Fruit fly (Drosophila melanogaster) whole organism, embryonic: ENCODE results near the gene Pcd.

ENCODE experiments used
- Ada2b ChIP-seq: fragments of 200-800 bp; sonication (Bioruptor generic); IDR thresholded peaks from 2 replicates; pipeline ENCODE4 v1.3.6; 2022; ENCODE audit warnings: missing biosample characterization, missing genetic modification characterization
- Atf-2 ChIP-seq: fragments of 200-800 bp; sonication (Bioruptor generic); optimal IDR thresholded peaks from 2 replicates; lab custom pipeline; 2016; ENCODE audit warnings: missing biosample characterization, missing genetic modification characterization
- Bgb ChIP-seq: fragments of 200-800 bp; sonication (Bioruptor generic); IDR thresholded peaks from 2 replicates; pipeline ENCODE4 v1.3.6; 2022; ENCODE audit warnings: missing biosample characterization, missing genetic modification characterization; ENCODE audit not compliant: partially characterized antibody
- C15 ChIP-seq: fragments of 200-800 bp; sonication (Bioruptor generic); IDR thresholded peaks from 3 replicates; pipeline ENCODE4 v1.3.6; 2022; ENCODE audit warnings: missing biosample characterization, missing genetic modification characterization
- CG1024 ChIP-seq: fragments of 200-800 bp; sonication (Bioruptor generic); IDR thresholded peaks from 2 replicates; pipeline ENCODE4 v1.3.6; 2022; ENCODE audit warnings: missing biosample characterization, missing genetic modification characterization
- CG16815 ChIP-seq: fragments of 200-800 bp; sonication (Bioruptor generic); optimal IDR thresholded peaks from 3 replicates; lab custom pipeline; 2017; ENCODE audit warnings: missing biosample characterization, mild to moderate bottlenecking, missing genetic modification characterization
- CG18476 ChIP-seq: fragments of 200-800 bp; sonication (Bioruptor generic); optimal IDR thresholded peaks from 2 replicates; lab custom pipeline; 2016; ENCODE audit warnings: missing biosample characterization, mild to moderate bottlenecking, missing genetic modification characterization
- CG5953 ChIP-seq: fragments of 200-800 bp; sonication (Bioruptor generic); IDR thresholded peaks from 2 replicates; pipeline ENCODE4 v1.3.6; 2022; ENCODE audit warnings: missing biosample characterization, missing genetic modification characterization
- CG6254 ChIP-seq: fragments of 200-800 bp; sonication (Bioruptor generic); optimal IDR thresholded peaks from 3 replicates; lab custom pipeline; 2017; ENCODE audit warnings: mild to moderate bottlenecking, missing biosample characterization, missing genetic modification reagents, missing genetic modification characterization
- CG6689 ChIP-seq: fragments of 200-800 bp; sonication (Bioruptor generic); IDR thresholded peaks from 2 replicates; pipeline ENCODE4 v1.3.6; 2022; ENCODE audit warnings: missing biosample characterization, missing genetic modification characterization
- CG6813 ChIP-seq: fragments of 200-800 bp; sonication (Bioruptor generic); optimal IDR thresholded peaks from 2 replicates; lab custom pipeline; 2017; ENCODE audit warnings: missing biosample characterization, missing genetic modification characterization, mild to moderate bottlenecking, moderate library complexity, missing genetic modification reagents
- CG7987 ChIP-seq: fragments of 200-800 bp; sonication (Bioruptor generic); optimal IDR thresholded peaks from 2 replicates; lab custom pipeline; 2018; ENCODE audit warnings: missing biosample characterization, mild to moderate bottlenecking, missing genetic modification characterization, moderate library complexity
- CG8089 ChIP-seq: fragments of 200-800 bp; sonication (Bioruptor generic); optimal IDR thresholded peaks from 3 replicates; lab custom pipeline; 2016; ENCODE audit warnings: missing biosample characterization, missing genetic modification characterization
- CG8290 ChIP-seq, 3 experiments: fragments of 200-800 bp; sonication (Bioruptor generic); optimal IDR thresholded peaks; 2 replicates each; lab custom pipeline; 2016 to 2019; ENCODE audit warnings: missing biosample characterization in 3 of 3, missing genetic modification characterization in 3 of 3, mild to moderate bottlenecking in 2 of 3, moderate library complexity in 1 of 3
- CG8924 ChIP-seq: fragments of 200-800 bp; optimal IDR thresholded peaks from 3 replicates; lab custom pipeline; 2019; ENCODE audit warnings: missing biosample characterization, mild to moderate bottlenecking, missing genetic modification characterization, moderate library complexity
- CG9817 ChIP-seq: fragments of 200-800 bp; sonication (Bioruptor generic); optimal IDR thresholded peaks from 2 replicates; lab custom pipeline; 2018; ENCODE audit warnings: missing biosample characterization, mild to moderate bottlenecking, missing genetic modification characterization, moderate library complexity
- Chrac-16 ChIP-seq: fragments of 200-800 bp; sonication (Bioruptor generic); optimal IDR thresholded peaks from 3 replicates; lab custom pipeline; 2016; ENCODE audit warnings: missing biosample characterization, missing genetic modification characterization
- Dbx ChIP-seq: fragments of 200-800 bp; sonication (Bioruptor generic); IDR thresholded peaks from 3 replicates; pipeline ENCODE4 v1.3.6; 2022; ENCODE audit warnings: missing biosample characterization, missing genetic modification characterization
- Deaf1 ChIP-seq: fragments of 200-800 bp; optimal IDR thresholded peaks from 3 replicates; lab custom pipeline; 2019; ENCODE audit warnings: missing biosample characterization, mild to moderate bottlenecking, missing genetic modification characterization, moderate library complexity
- Doc3 ChIP-seq: fragments of 200-800 bp; sonication (Bioruptor generic); IDR thresholded peaks from 3 replicates; pipeline ENCODE4 v1.3.6; 2022; ENCODE audit warnings: missing biosample characterization, missing genetic modification characterization; ENCODE audit not compliant: partially characterized antibody
- E2f1 ChIP-seq: fragments of 200-800 bp; sonication (Bioruptor generic); IDR thresholded peaks from 2 replicates; pipeline ENCODE4 v1.3.6; 2022; ENCODE audit warnings: missing biosample characterization, missing genetic modification characterization
- E2f2 ChIP-seq: fragments of 200-800 bp; sonication (Bioruptor generic); IDR thresholded peaks from 2 replicates; pipeline ENCODE4 v1.3.6; 2022; ENCODE audit warnings: missing biosample characterization, missing genetic modification characterization
- HHEX ChIP-seq: fragments of 200-800 bp; sonication (Bioruptor generic); optimal IDR thresholded peaks from 3 replicates; lab custom pipeline; 2017; ENCODE audit warnings: missing biosample characterization, mild to moderate bottlenecking, missing genetic modification characterization, missing genetic modification reagents
- Mrtf ChIP-seq: fragments of 200-800 bp; sonication (Bioruptor generic); IDR thresholded peaks from 3 replicates; pipeline ENCODE4 v1.3.6; 2022; ENCODE audit warnings: missing biosample characterization, missing genetic modification characterization
- Neu2 ChIP-seq: fragments of 200-800 bp; sonication (Bioruptor generic); optimal IDR thresholded peaks from 3 replicates; lab custom pipeline; 2016; ENCODE audit warnings: missing biosample characterization, missing genetic modification characterization, borderline replicate concordance
- Rx ChIP-seq: fragments of 200-800 bp; sonication (Bioruptor generic); IDR thresholded peaks from 2 replicates; pipeline ENCODE4 v1.3.6; 2022; ENCODE audit warnings: missing biosample characterization, missing genetic modification characterization
- Sin3A ChIP-seq: fragments of >200 bp; optimal IDR thresholded peaks from 2 replicates; lab custom pipeline; 2018
- bab2 ChIP-seq: fragments of 200-800 bp; sonication (Bioruptor generic); optimal IDR thresholded peaks from 2 replicates; lab custom pipeline; 2016; ENCODE audit warnings: missing biosample characterization, missing genetic modification characterization
- bcd ChIP-seq: fragments of 200-800 bp; sonication (Bioruptor generic); optimal IDR thresholded peaks from 2 replicates; lab custom pipeline; 2017; ENCODE audit warnings: missing biosample characterization, mild to moderate bottlenecking, missing genetic modification characterization
- bsh ChIP-seq, 2 experiments: fragments of 200-800 bp; sonication (Bioruptor generic); optimal IDR thresholded peaks; 2 replicates each; lab custom pipeline; 2017 to 2018; ENCODE audit warnings: mild to moderate bottlenecking in 2 of 2, missing biosample characterization in 2 of 2, missing genetic modification characterization in 2 of 2, moderate library complexity in 1 of 2
- cas ChIP-seq: fragments of 200-800 bp; sonication (Bioruptor generic); IDR thresholded peaks from 2 replicates; pipeline ENCODE4 v1.3.6; 2022; ENCODE audit warnings: missing biosample characterization, missing genetic modification characterization
- caup ChIP-seq: fragments of 200-800 bp; sonication (Bioruptor generic); optimal IDR thresholded peaks from 3 replicates; lab custom pipeline; 2017; ENCODE audit warnings: missing biosample characterization, mild to moderate bottlenecking, missing genetic modification characterization, moderate library complexity; ENCODE audit not compliant: severe bottlenecking
- ci ChIP-seq: fragments of 200-800 bp; sonication (Bioruptor generic); IDR thresholded peaks from 3 replicates; pipeline ENCODE4 v1.3.6; 2022; ENCODE audit warnings: missing biosample characterization, missing genetic modification characterization
- dmrt99B ChIP-seq: fragments of 200-800 bp; sonication (Bioruptor generic); optimal IDR thresholded peaks from 2 replicates; lab custom pipeline; 2018; ENCODE audit warnings: missing biosample characterization, mild to moderate bottlenecking, missing genetic modification characterization, moderate library complexity
- esg ChIP-seq: fragments of 200-800 bp; sonication (Bioruptor generic); conservative IDR thresholded peaks from 2 replicates; pipeline ENCODE4 v1.3.6; 2022; ENCODE audit warnings: missing biosample characterization, missing genetic modification characterization
- fd96Cb ChIP-seq: fragments of 200-800 bp; sonication (Bioruptor generic); optimal IDR thresholded peaks from 2 replicates; lab custom pipeline; 2018; ENCODE audit warnings: missing biosample characterization, mild to moderate bottlenecking, missing genetic modification characterization, moderate library complexity
- ken ChIP-seq: fragments of 200-800 bp; sonication (Bioruptor generic); IDR thresholded peaks from 3 replicates; pipeline ENCODE4 v1.3.6; 2022; ENCODE audit warnings: missing biosample characterization, missing genetic modification characterization
- lab ChIP-seq: fragments of 200-800 bp; sonication (Bioruptor generic); optimal IDR thresholded peaks from 3 replicates; lab custom pipeline; 2017; ENCODE audit warnings: missing biosample characterization, missing genetic modification characterization, mild to moderate bottlenecking, moderate library complexity, missing genetic modification reagents
- lola ChIP-seq, 3 experiments: fragments of >200 bp in 2 of 3; fragments of 200-800 bp in 1 of 3; sonication (Bioruptor generic) in 1 of 3; optimal IDR thresholded peaks; 2 replicates each; lab custom pipeline; 2017 to 2019; ENCODE audit warnings: missing biosample characterization in 3 of 3, missing genetic modification characterization in 3 of 3, mild to moderate bottlenecking in 1 of 3, moderate library complexity in 1 of 3
- mirr ChIP-seq: fragments of 200-800 bp; sonication (Bioruptor generic); optimal IDR thresholded peaks from 3 replicates; lab custom pipeline; 2018; ENCODE audit warnings: missing biosample characterization, mild to moderate bottlenecking, missing genetic modification characterization
- nau ChIP-seq: fragments of 200-800 bp; sonication (Bioruptor generic); optimal IDR thresholded peaks from 3 replicates; lab custom pipeline; 2017; ENCODE audit warnings: missing biosample characterization, mild to moderate bottlenecking, missing genetic modification characterization, missing genetic modification reagents
- nom ChIP-seq: fragments of 200-800 bp; sonication (Bioruptor generic); optimal IDR thresholded peaks from 2 replicates; lab custom pipeline; 2017; ENCODE audit warnings: missing biosample characterization, missing genetic modification characterization, mild to moderate bottlenecking, moderate library complexity, missing genetic modification reagents
- org-1 ChIP-seq: fragments of 200-800 bp; sonication (Bioruptor generic); optimal IDR thresholded peaks from 2 replicates; lab custom pipeline; 2017; ENCODE audit warnings: missing biosample characterization, missing genetic modification characterization
- p53 ChIP-seq: fragments of 200-800 bp; sonication (Bioruptor generic); optimal IDR thresholded peaks from 2 replicates; lab custom pipeline; 2016; ENCODE audit warnings: missing biosample characterization, missing genetic modification characterization
- repo ChIP-seq: fragments of 200-800 bp; sonication (Bioruptor generic); optimal IDR thresholded peaks from 2 replicates; lab custom pipeline; 2016; ENCODE audit warnings: missing biosample characterization, missing genetic modification characterization
- schlank ChIP-seq: fragments of 200-800 bp; sonication (Bioruptor generic); optimal IDR thresholded peaks from 2 replicates; lab custom pipeline; 2018; ENCODE audit warnings: missing biosample characterization, mild to moderate bottlenecking, missing genetic modification characterization
- sens ChIP-seq: fragments of 200-800 bp; sonication (Bioruptor generic); peaks from one replicate; lab custom pipeline; 2016; ENCODE audit warnings: missing biosample characterization, missing genetic modification characterization
- seq ChIP-seq: fragments of 200-800 bp; sonication (Bioruptor generic); IDR thresholded peaks from 2 replicates; pipeline ENCODE4 v1.3.6; 2022; ENCODE audit warnings: missing biosample characterization, missing genetic modification characterization
- wek ChIP-seq: fragments of 200-800 bp; sonication (Bioruptor generic); optimal IDR thresholded peaks from 3 replicates; lab custom pipeline; 2018; ENCODE audit warnings: missing biosample characterization, mild to moderate bottlenecking, missing genetic modification characterization, moderate library complexity

The Pcd gene

DNA sequence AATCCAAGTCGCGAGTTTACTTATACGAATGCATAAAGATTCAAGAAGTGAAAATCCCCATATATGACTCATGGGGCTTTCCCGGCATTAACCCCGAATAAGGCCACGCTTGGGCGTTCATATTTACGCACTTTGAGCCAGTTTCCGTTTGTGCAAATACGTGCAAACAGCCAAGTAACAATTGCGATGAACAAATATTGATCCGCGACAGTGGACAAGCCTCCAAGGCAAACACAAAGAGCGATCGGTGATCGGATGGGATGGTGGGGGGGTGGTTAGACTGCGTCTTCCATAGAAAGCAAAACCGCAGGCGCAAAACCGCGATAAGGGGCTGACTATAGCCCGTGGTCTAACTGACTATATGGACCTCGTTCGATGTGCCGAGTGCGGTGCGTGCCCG lies 34.3 kb downstream of the Pcd start (continued):
- no peak for TF ChIP-seq CG16815
- TF ChIP-seq HHEX (GFP tag; lab: Kevin White, UChicago) = peak; percentile 22
- TF ChIP-seq CG7987 = peak; percentile 30
- TF ChIP-seq cas (GFP tag; lab: Robert Waterston, UW) = no peak
- peak; percentile 0 for TF ChIP-seq CG9817
- peak; percentile 19 for TF ChIP-seq CG8089
- TF ChIP-seq Mrtf = peak; percentile 52; the same call in 2 of the 3 replicates
- no peak for TF ChIP-seq fd96Cb (tag; lab: Kevin White, UChicago)
- no peak for TF ChIP-seq Ada2b
- TF ChIP-seq caup = peak; percentile 18
- TF ChIP-seq CG18476 = no peak
- TF ChIP-seq Sin3A (lab: Kevin White, UChicago) = no peak
- peak; percentile 87 for TF ChIP-seq nom (GFP tag; lab: Kevin White, UChicago)
- peak; percentile 59 for TF ChIP-seq mirr
- TF ChIP-seq lola (GFP tag; optimal IDR thresholded peaks at IDR 0.05; lab: Kevin White, UChicago) = no peak
- TF ChIP-seq p53 (GFP tag; lab: Kevin White, UChicago) = no peak
- 0 out of 3 replicates have a peak, but pooled peaks have one; percentile 46 for TF ChIP-seq C15 (GFP tag; lab: Robert Waterston, UW)
- no peak for TF ChIP-seq Neu2 (GFP tag; lab: Kevin White, UChicago)
- TF ChIP-seq nau = peak; percentile 49
- TF ChIP-seq org-1 (GFP tag; lab: Kevin White, UChicago) = peak; percentile 9
- no peak for TF ChIP-seq E2f2 (GFP tag; lab: Robert Waterston, UW)
- 0 out of 3 replicates have a peak, but pooled peaks have one; percentile 40 for TF ChIP-seq Dbx (GFP tag; lab: Robert Waterston, UW)
- no peak for TF ChIP-seq Chrac-16 (GFP tag; lab: Kevin White, UChicago)
- peak; percentile 73 for TF ChIP-seq sens (GFP tag; lab: Kevin White, UChicago)
- 0 out of 2 replicates have a peak, but pooled peaks have one; percentile 13 for TF ChIP-seq Bgb (GFP tag; lab: Robert Waterston, UW)
- TF ChIP-seq Atf-2 (GFP tag; lab: Kevin White, UChicago) = peak; percentile 6
- TF ChIP-seq bab2 (GFP tag; lab: Kevin White, UChicago) = peak; percentile 43
- TF ChIP-seq CG6689 (GFP tag; lab: Robert Waterston, UW) = peak; percentile 16; the same call in 1 of the 2 replicates
- peak; percentile 23 for TF ChIP-seq bcd (GFP tag; lab: Kevin White, UChicago)
- no peak for TF ChIP-seq esg (GFP tag; lab: Robert Waterston, UW)
- TF ChIP-seq Deaf1 = peak; percentile 0
- TF ChIP-seq CG6813 (GFP tag; lab: Kevin White, UChicago) = peak; percentile 19
- TF ChIP-seq ken (GFP tag; lab: Robert Waterston, UW) = 0 out of 3 replicates have a peak, but pooled peaks have one; percentile 40
- TF ChIP-seq lab (GFP tag; lab: Kevin White, UChicago) = peak; percentile 53
- TF ChIP-seq Rx (GFP tag; lab: Robert Waterston, UW) = 0 out of 2 replicates have a peak, but pooled peaks have one; percentile 10
- TF ChIP-seq repo = peak; percentile 28
- no peak for TF ChIP-seq CG8290 (GFP tag; optimal IDR thresholded peaks at IDR 0.05; lab: Kevin White, UChicago)
- TF ChIP-seq CG8290 (tag; optimal IDR thresholded peaks at IDR 0.05; lab: Kevin White, UChicago) = peak in 1 of 2 experiments; percentile 72
- TF ChIP-seq CG5953 (GFP tag; lab: Robert Waterston, UW) = peak; percentile 60; the same call in 1 of the 2 replicates
- TF ChIP-seq ci (GFP tag; lab: Robert Waterston, UW) = peak; percentile 69; the same call in 2 of the 3 replicates
- TF ChIP-seq CG1024 (GFP tag; lab: Robert Waterston, UW) = no peak
- peak in 1 of 2 experiments; percentile 6 for TF ChIP-seq bsh (GFP tag; optimal IDR thresholded peaks at IDR 0.05; lab: Kevin White, UChicago)
- TF ChIP-seq CG6254 (GFP tag; lab: Kevin White, UChicago) = no peak
- TF ChIP-seq seq (GFP tag; lab: Robert Waterston, UW) = 0 out of 2 replicates have a peak, but pooled peaks have one; percentile 15
- TF ChIP-seq Doc3 = no peak
- 0 out of 2 replicates have a peak, but pooled peaks have one; percentile 7 for TF ChIP-seq E2f1
- peak; percentile 51 for TF ChIP-seq schlank (tag; lab: Kevin White, UChicago)
- TF ChIP-seq wek = peak; percentile 67
- TF ChIP-seq CG8924 (tag; lab: Kevin White, UChicago) = no peak
- TF ChIP-seq dmrt99B = peak; percentile 0
